Fruit fly (Drosophila melanogaster) Kc167 (cell line): ENCODE measurements around the gene SIDL.

Experiments
- Myc ChIP-seq: fragments of >200 bp; optimal IDR thresholded peaks from 2 replicates; lab custom pipeline; 2017; ENCODE audit warnings: missing external identifiers
- Sin3A ChIP-seq: fragments of >200 bp; optimal IDR thresholded peaks from 2 replicates; lab custom pipeline; 2018; ENCODE audit warnings: missing external identifiers
- psq ChIP-seq: fragments of >200 bp; optimal IDR thresholded peaks from 2 replicates; lab custom pipeline; 2017; ENCODE audit warnings: missing external identifiers
- ttk ChIP-seq: sonication (Bioruptor generic); optimal IDR thresholded peaks from 2 replicates; lab custom pipeline; 2017; ENCODE audit warnings: missing external identifiers

DNA sequence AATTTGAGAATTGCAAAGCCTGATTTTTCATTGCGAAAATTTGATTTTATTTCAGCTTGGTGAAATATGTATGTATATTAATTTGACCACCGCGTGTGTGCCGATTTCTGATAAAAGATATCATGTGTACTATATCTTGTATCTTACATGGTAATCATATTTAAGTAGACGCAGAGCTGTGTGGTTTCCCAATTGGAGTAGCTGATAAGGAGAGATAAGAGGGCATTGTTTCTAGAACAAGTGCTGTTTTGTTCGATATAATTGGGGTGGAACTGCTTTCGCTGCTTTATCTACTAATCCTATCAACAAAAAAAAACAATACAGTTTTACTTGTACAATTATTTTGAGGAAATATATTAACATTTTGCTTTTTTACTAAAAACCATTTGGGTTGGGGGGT lies 27.9 kb upstream of the SIDL start:
- TF ChIP-seq Sin3A (no peak), psq (lab: Kevin White, UChicago) (no peak), ttk (no peak), Myc (lab: Kevin White, UChicago) (no peak)
